Fruit fly (Drosophila melanogaster): ENCODE measurements around the gene Etfb.

DNA sequence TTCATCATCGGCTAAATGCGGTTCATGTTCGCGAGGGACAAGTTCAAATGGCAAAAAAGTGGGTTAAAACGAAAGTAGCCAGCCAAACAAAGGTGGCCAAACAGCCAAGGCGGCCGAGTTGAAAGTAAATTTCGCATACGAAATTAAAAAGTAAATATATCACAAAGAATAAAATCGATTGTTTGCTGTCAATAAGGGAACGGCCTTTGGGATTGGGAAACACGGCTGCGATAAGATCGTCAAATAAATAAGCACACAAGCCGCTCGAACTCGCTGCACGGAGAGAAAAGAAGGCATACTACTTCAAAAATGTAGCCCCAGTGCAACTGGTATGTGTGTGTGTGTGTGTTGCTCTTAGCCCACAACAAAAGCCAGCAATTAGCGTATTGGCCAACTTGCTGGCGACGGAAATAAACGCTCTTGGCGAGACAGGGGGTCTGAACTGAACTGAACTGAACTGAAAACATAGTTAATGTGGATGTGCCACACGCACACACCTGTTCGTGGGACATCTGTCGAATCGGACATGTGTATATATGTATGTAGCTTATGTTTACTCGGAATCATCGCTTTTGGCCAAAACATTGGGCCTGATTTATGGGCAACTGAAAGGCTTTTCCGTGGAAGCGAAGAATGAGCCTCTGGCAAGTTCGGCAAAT, 14.7 kb downstream of the Etfb start:
- TF ChIP-seq Sox102F (GFP tag; optimal IDR thresholded peaks at IDR 0.05) (peak; percentile 33), fkh (GFP tag; optimal IDR thresholded peaks at IDR 0.05) (no peak), Blimp-1 (GFP tag; optimal IDR thresholded peaks at IDR 0.05) (peak; percentile 65), esn (GFP tag; optimal IDR thresholded peaks at IDR 0.05) (peak; percentile 43), Sox14 (GFP tag; optimal IDR thresholded peaks at IDR 0.05) (peak; percentile 18), vri (GFP tag; optimal IDR thresholded peaks at IDR 0.05) (peak; percentile 18), Hr38 (GFP tag; optimal IDR thresholded peaks at IDR 0.05) (no peak), net (GFP tag; optimal IDR thresholded peaks at IDR 0.05) (no peak)
